Fruit fly (Drosophila melanogaster) whole organism, embryonic: ENCODE data around the gene sra.

ENCODE experiments used
- CG10462 ChIP-seq: fragments of 200-800 bp; sonication (Bioruptor generic); optimal IDR thresholded peaks from 2 replicates; lab custom pipeline; 2016; ENCODE audit warnings: missing biosample characterization, missing genetic modification characterization
- CG10654 ChIP-seq: fragments of 200-800 bp; sonication (Bioruptor generic); optimal IDR thresholded peaks from 2 replicates; lab custom pipeline; 2016; ENCODE audit warnings: missing biosample characterization, missing genetic modification characterization
- CG13296 ChIP-seq: fragments of 200-800 bp; sonication (Bioruptor generic); optimal IDR thresholded peaks from 3 replicates; lab custom pipeline; 2018; ENCODE audit warnings: missing biosample characterization, mild to moderate bottlenecking, missing genetic modification characterization
- CG13424 ChIP-seq: fragments of 200-800 bp; sonication (Bioruptor generic); optimal IDR thresholded peaks from 2 replicates; lab custom pipeline; 2019; ENCODE audit warnings: missing biosample characterization, mild to moderate bottlenecking, missing genetic modification characterization, moderate library complexity
- CG1603 ChIP-seq: fragments of 200-800 bp; sonication (Bioruptor generic); optimal IDR thresholded peaks from 2 replicates; lab custom pipeline; 2019; ENCODE audit warnings: missing biosample characterization, mild to moderate bottlenecking, missing genetic modification characterization, moderate library complexity
- CG17912 ChIP-seq: fragments of 200-800 bp; sonication (Bioruptor generic); optimal IDR thresholded peaks from 2 replicates; lab custom pipeline; 2018; ENCODE audit warnings: missing biosample characterization, mild to moderate bottlenecking, missing genetic modification characterization
- CG3407 ChIP-seq: fragments of 200-800 bp; sonication (Bioruptor generic); optimal IDR thresholded peaks from 2 replicates; lab custom pipeline; 2018; ENCODE audit warnings: missing biosample characterization, mild to moderate bottlenecking, missing genetic modification characterization
- CG34422 ChIP-seq: fragments of 200-800 bp; sonication (Bioruptor generic); IDR thresholded peaks from 3 replicates; pipeline ENCODE4 v1.3.6; 2022; ENCODE audit warnings: missing biosample characterization, missing genetic modification characterization
- CG43689 ChIP-seq: fragments of 200-800 bp; sonication (Bioruptor generic); IDR thresholded peaks from 2 replicates; pipeline ENCODE4 v1.3.6; 2022; ENCODE audit warnings: missing biosample characterization, missing genetic modification characterization
- CG6654 ChIP-seq: fragments of 200-800 bp; sonication (Bioruptor generic); optimal IDR thresholded peaks from 2 replicates; lab custom pipeline; 2017; ENCODE audit warnings: missing biosample characterization, mild to moderate bottlenecking, missing genetic modification characterization
- CG6683 ChIP-seq: fragments of 200-800 bp; sonication (Bioruptor generic); optimal IDR thresholded peaks from 2 replicates; lab custom pipeline; 2017; ENCODE audit warnings: missing biosample characterization, mild to moderate bottlenecking, missing genetic modification characterization, missing genetic modification reagents
- CG6813 ChIP-seq: fragments of 200-800 bp; sonication (Bioruptor generic); optimal IDR thresholded peaks from 2 replicates; lab custom pipeline; 2017; ENCODE audit warnings: missing biosample characterization, missing genetic modification characterization, mild to moderate bottlenecking, moderate library complexity, missing genetic modification reagents
- CG7928 ChIP-seq: fragments of 200-800 bp; sonication (Bioruptor generic); optimal IDR thresholded peaks from 2 replicates; lab custom pipeline; 2017; ENCODE audit warnings: missing biosample characterization, mild to moderate bottlenecking, missing genetic modification characterization
- CG7963 ChIP-seq: fragments of 200-800 bp; sonication (Bioruptor generic); IDR thresholded peaks from 3 replicates; pipeline ENCODE4 v1.3.6; 2022; ENCODE audit warnings: missing biosample characterization, missing genetic modification characterization; ENCODE audit not compliant: partially characterized antibody
- CG9817 ChIP-seq: fragments of 200-800 bp; sonication (Bioruptor generic); optimal IDR thresholded peaks from 2 replicates; lab custom pipeline; 2018; ENCODE audit warnings: missing biosample characterization, mild to moderate bottlenecking, missing genetic modification characterization, moderate library complexity
- Camta ChIP-seq: fragments of 200-800 bp; sonication (Bioruptor generic); optimal IDR thresholded peaks from 2 replicates; lab custom pipeline; 2016; ENCODE audit warnings: missing biosample characterization, missing genetic modification characterization
- CkIIα-i1 ChIP-seq: fragments of 200-800 bp; sonication (Bioruptor generic); IDR thresholded peaks from 2 replicates; pipeline ENCODE4 v1.3.6; 2022; ENCODE audit warnings: missing biosample characterization, missing genetic modification characterization
- CrebB ChIP-seq: fragments of 200-800 bp; sonication (Bioruptor generic); optimal IDR thresholded peaks from 3 replicates; lab custom pipeline; 2018; ENCODE audit warnings: missing biosample characterization, mild to moderate bottlenecking, missing genetic modification characterization
- D19A ChIP-seq: fragments of 200-800 bp; optimal IDR thresholded peaks from 3 replicates; lab custom pipeline; 2019; ENCODE audit warnings: missing biosample characterization, mild to moderate bottlenecking, missing genetic modification characterization, moderate library complexity
- Dek ChIP-seq: fragments of 200-800 bp; sonication (Bioruptor generic); optimal IDR thresholded peaks from 3 replicates; lab custom pipeline; 2019; ENCODE audit warnings: missing biosample characterization, mild to moderate bottlenecking, missing genetic modification characterization, moderate library complexity
- Drgx ChIP-seq: fragments of 200-800 bp; sonication (Bioruptor generic); IDR thresholded peaks from 2 replicates; pipeline ENCODE4 v1.3.6; 2022; ENCODE audit warnings: missing biosample characterization, missing genetic modification characterization
- E2f2 ChIP-seq: fragments of 200-800 bp; sonication (Bioruptor generic); IDR thresholded peaks from 2 replicates; pipeline ENCODE4 v1.3.6; 2022; ENCODE audit warnings: missing biosample characterization, missing genetic modification characterization
- H2.0 ChIP-seq: fragments of 200-800 bp; sonication (Bioruptor generic); IDR thresholded peaks from 2 replicates; pipeline ENCODE4 v1.3.6; 2022; ENCODE audit warnings: missing biosample characterization, missing genetic modification characterization
- HLHmδ ChIP-seq: fragments of 200-800 bp; sonication (Bioruptor generic); optimal IDR thresholded peaks from 2 replicates; lab custom pipeline; 2018; ENCODE audit warnings: missing biosample characterization, mild to moderate bottlenecking, missing genetic modification characterization, moderate library complexity
- Hmr ChIP-seq: fragments of 200-800 bp; sonication (Bioruptor generic); optimal IDR thresholded peaks from 3 replicates; lab custom pipeline; 2017; ENCODE audit warnings: mild to moderate bottlenecking, missing biosample characterization, missing genetic modification reagents, missing genetic modification characterization
- Lim3 ChIP-seq: fragments of 200-800 bp; sonication (Bioruptor generic); IDR thresholded peaks from 2 replicates; pipeline ENCODE4 v1.3.6; 2022; ENCODE audit warnings: missing biosample characterization, missing genetic modification characterization
- NC2α ChIP-seq: fragments of 200-800 bp; sonication (Bioruptor generic); optimal IDR thresholded peaks from 2 replicates; lab custom pipeline; 2016; ENCODE audit warnings: missing biosample characterization, missing genetic modification characterization
- Nf-YA ChIP-seq: fragments of 200-800 bp; sonication (Bioruptor generic); IDR thresholded peaks from 2 replicates; pipeline ENCODE4 v1.3.6; 2022; ENCODE audit warnings: missing biosample characterization, missing genetic modification characterization
- Oli ChIP-seq: fragments of 200-800 bp; sonication (Bioruptor generic); optimal IDR thresholded peaks from 2 replicates; lab custom pipeline; 2018; ENCODE audit warnings: missing biosample characterization, mild to moderate bottlenecking, missing genetic modification characterization, moderate library complexity
- Rx ChIP-seq: fragments of 200-800 bp; sonication (Bioruptor generic); IDR thresholded peaks from 2 replicates; pipeline ENCODE4 v1.3.6; 2022; ENCODE audit warnings: missing biosample characterization, missing genetic modification characterization
- Side ChIP-seq: fragments of 200-800 bp; sonication (Bioruptor generic); optimal IDR thresholded peaks from 2 replicates; lab custom pipeline; 2016; ENCODE audit warnings: missing biosample characterization, missing genetic modification characterization
- Six4 ChIP-seq: fragments of 200-800 bp; sonication (Bioruptor generic); optimal IDR thresholded peaks from 2 replicates; lab custom pipeline; 2016; ENCODE audit warnings: missing biosample characterization, missing genetic modification characterization
- Sry-δ ChIP-seq: fragments of 200-800 bp; sonication (Bioruptor generic); optimal IDR thresholded peaks from 2 replicates; lab custom pipeline; 2016; ENCODE audit warnings: missing biosample characterization, missing genetic modification characterization
- bab2 ChIP-seq: fragments of 200-800 bp; sonication (Bioruptor generic); optimal IDR thresholded peaks from 2 replicates; lab custom pipeline; 2016; ENCODE audit warnings: missing biosample characterization, missing genetic modification characterization
- cas ChIP-seq: fragments of 200-800 bp; sonication (Bioruptor generic); IDR thresholded peaks from 2 replicates; pipeline ENCODE4 v1.3.6; 2022; ENCODE audit warnings: missing biosample characterization, missing genetic modification characterization
- danr ChIP-seq: fragments of 200-800 bp; sonication (Bioruptor generic); IDR thresholded peaks from 2 replicates; pipeline ENCODE4 v1.3.6; 2022; ENCODE audit warnings: missing biosample characterization, missing genetic modification characterization
- emc ChIP-seq: fragments of 200-800 bp; sonication (Bioruptor generic); optimal IDR thresholded peaks from 2 replicates; lab custom pipeline; 2016; ENCODE audit warnings: missing biosample characterization, missing genetic modification characterization
- fd3F ChIP-seq: fragments of 200-800 bp; sonication (Bioruptor generic); optimal IDR thresholded peaks from 2 replicates; lab custom pipeline; 2018; ENCODE audit warnings: missing biosample characterization, mild to moderate bottlenecking, missing genetic modification characterization, moderate library complexity
- ind ChIP-seq: fragments of 200-800 bp; sonication (Bioruptor generic); optimal IDR thresholded peaks from 3 replicates; lab custom pipeline; 2016; ENCODE audit warnings: missing biosample characterization, missing genetic modification characterization
- insv ChIP-seq, 2 experiments: fragments of 200-800 bp; sonication (Bioruptor generic); optimal IDR thresholded peaks; 3 replicates each; lab custom pipeline; 2016 to 2018; ENCODE audit warnings: missing biosample characterization in 2 of 2, missing genetic modification characterization in 2 of 2
- lab ChIP-seq: fragments of 200-800 bp; sonication (Bioruptor generic); optimal IDR thresholded peaks from 3 replicates; lab custom pipeline; 2017; ENCODE audit warnings: missing biosample characterization, missing genetic modification characterization, mild to moderate bottlenecking, moderate library complexity, missing genetic modification reagents
- org-1 ChIP-seq: fragments of 200-800 bp; sonication (Bioruptor generic); optimal IDR thresholded peaks from 2 replicates; lab custom pipeline; 2017; ENCODE audit warnings: missing biosample characterization, missing genetic modification characterization
- pzg ChIP-seq: fragments of 200-800 bp; sonication (Bioruptor generic); optimal IDR thresholded peaks from 3 replicates; lab custom pipeline; 2018; ENCODE audit warnings: missing biosample characterization, mild to moderate bottlenecking, missing genetic modification characterization, moderate library complexity
- sna ChIP-seq: fragments of 200-800 bp; sonication (Bioruptor generic); IDR thresholded peaks from 2 replicates; pipeline ENCODE4 v1.3.6; 2022; ENCODE audit warnings: missing biosample characterization, missing genetic modification characterization; ENCODE audit not compliant: partially characterized antibody
- tll ChIP-seq, 2 experiments: fragments of 200-800 bp in 1 of 2; fragments of >200 bp in 1 of 2; sonication (Bioruptor generic) in 1 of 2; optimal IDR thresholded peaks; 2 replicates each; lab custom pipeline; 2017 to 2019; ENCODE audit warnings: missing biosample characterization in 2 of 2, missing genetic modification characterization in 2 of 2, mild to moderate bottlenecking in 1 of 2, moderate library complexity in 1 of 2
- toy ChIP-seq: fragments of 200-800 bp; sonication (Bioruptor generic); IDR thresholded peaks from 2 replicates; pipeline ENCODE4 v1.3.6; 2022; ENCODE audit warnings: missing biosample characterization, missing genetic modification characterization
- unpg ChIP-seq: fragments of 200-800 bp; sonication (Bioruptor generic); optimal IDR thresholded peaks from 3 replicates; lab custom pipeline; 2018; ENCODE audit warnings: missing biosample characterization, mild to moderate bottlenecking, missing genetic modification characterization, moderate library complexity
- zen2 ChIP-seq: fragments of 200-800 bp; sonication (Bioruptor generic); IDR thresholded peaks from 3 replicates; pipeline ENCODE4 v1.3.6; 2022; ENCODE audit warnings: missing biosample characterization, missing genetic modification characterization; ENCODE audit not compliant: partially characterized antibody

sra gene

DNA sequence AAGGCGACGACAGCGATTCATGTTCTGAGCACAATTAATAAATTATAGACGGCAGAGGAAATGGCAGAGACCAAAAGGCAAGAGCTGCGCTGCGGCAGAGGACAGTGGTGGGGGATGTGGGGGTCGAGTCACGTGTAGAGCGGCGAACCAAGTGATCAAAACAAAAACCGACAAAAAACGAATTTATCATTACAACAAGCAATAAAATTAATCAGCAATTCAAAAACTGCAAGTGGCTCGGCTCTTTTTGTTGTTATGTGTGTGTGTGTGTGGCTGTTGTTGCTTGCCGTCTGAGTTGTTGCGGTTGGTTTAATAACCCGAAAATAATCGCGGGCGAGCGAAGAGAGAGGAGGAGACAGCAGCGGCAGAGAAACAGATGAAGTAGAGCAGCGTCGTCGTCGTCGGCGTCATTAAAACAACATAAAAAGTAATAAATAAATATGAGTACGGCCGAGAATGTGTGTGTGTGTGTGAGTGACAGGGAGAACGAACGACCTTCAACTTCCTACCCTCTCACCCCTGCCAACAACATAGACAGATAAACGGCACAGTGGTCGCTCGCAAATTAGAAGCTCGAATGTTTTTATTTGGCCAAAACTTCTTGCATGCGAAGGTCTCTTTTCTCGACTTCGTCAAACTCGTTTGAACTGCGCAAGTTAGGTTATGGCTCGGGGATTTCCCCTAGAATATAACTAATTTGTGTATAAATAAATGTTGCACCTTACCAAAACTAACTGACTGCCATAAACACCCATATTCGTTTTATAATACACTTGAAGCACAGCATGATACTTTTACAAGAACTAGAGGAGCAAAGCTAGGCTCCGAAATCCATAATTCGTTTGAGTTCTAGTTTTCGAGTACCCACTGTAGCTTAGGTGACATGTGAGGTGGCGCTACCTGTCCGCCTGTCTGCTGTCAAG, 44.8 kb downstream of the sra start (continued):
- TF ChIP-seq emc (GFP tag; lab: Kevin White, UChicago) (peak; percentile 8), HLHmδ (no peak), Nf-YA (GFP tag; lab: Robert Waterston, UW) (no peak), CG1603 (peak; percentile 52), sna (GFP tag; lab: Robert Waterston, UW) (no peak), D19A (peak; percentile 70), fd3F (GFP tag; lab: Kevin White, UChicago) (peak; percentile 66), org-1 (GFP tag; lab: Kevin White, UChicago) (peak; percentile 83), CG43689 (GFP tag; lab: Robert Waterston, UW) (no peak), CG6683 (GFP tag; lab: Kevin White, UChicago) (peak; percentile 18), Rx (GFP tag; lab: Robert Waterston, UW) (no peak), CG6654 (GFP tag; lab: Kevin White, UChicago) (peak; percentile 17), CG7928 (GFP tag; lab: Kevin White, UChicago) (no peak), insv (GFP tag; optimal IDR thresholded peaks at IDR 0.05; lab: Kevin White, UChicago) (no peak), bab2 (GFP tag; lab: Kevin White, UChicago) (peak; percentile 72), CkIIα-i1 (GFP tag; lab: Robert Waterston, UW) (no peak), CG10462 (GFP tag; lab: Kevin White, UChicago) (peak; percentile 11), NC2α (GFP tag; lab: Kevin White, UChicago) (peak; percentile 37), CG13424 (tag; lab: Kevin White, UChicago) (peak; percentile 76), pzg (GFP tag; lab: Kevin White, UChicago) (no peak), cas (GFP tag; lab: Robert Waterston, UW) (no peak), Six4 (peak; percentile 53), danr (no peak), CG6813 (peak; percentile 28), E2f2 (GFP tag; lab: Robert Waterston, UW) (no peak), CG10654 (GFP tag; lab: Kevin White, UChicago) (peak; percentile 61), toy (no peak), Side (GFP tag; lab: Kevin White, UChicago) (peak; percentile 69), CG34422 (GFP tag; lab: Robert Waterston, UW) (no peak), tll (GFP tag; optimal IDR thresholded peaks at IDR 0.05; lab: Kevin White, UChicago) (peak; percentile 13 to 39), Oli (tag; lab: Kevin White, UChicago) (peak; percentile 88), Camta (GFP tag; lab: Kevin White, UChicago) (peak; percentile 79), Sry-δ (GFP tag; lab: Kevin White, UChicago) (no peak), H2.0 (GFP tag; lab: Robert Waterston, UW) (no peak), CG7963 (no peak), Dek (tag; lab: Kevin White, UChicago) (peak; percentile 57), CG13296 (GFP tag; lab: Kevin White, UChicago) (peak; percentile 69), ind (GFP tag; lab: Kevin White, UChicago) (peak; percentile 77), CG3407 (peak; percentile 38), Drgx (GFP tag; lab: Robert Waterston, UW) (no peak), CG9817 (tag; lab: Kevin White, UChicago) (peak; percentile 67), unpg (peak; percentile 60), zen2 (GFP tag; lab: Robert Waterston, UW) (no peak), Lim3 (GFP tag; lab: Robert Waterston, UW) (no peak), CrebB (tag; lab: Kevin White, UChicago) (no peak), lab (GFP tag; lab: Kevin White, UChicago) (peak; percentile 69), CG17912 (no peak), Hmr (GFP tag; lab: Kevin White, UChicago) (peak; percentile 76)
